Worm (Caenorhabditis elegans) whole organism, mixed stage, embryonic: Measurements from ENCODE around the gene C49A9.10.

Source experiments
- blmp-1 ChIP-seq: fragments of 150-350 bp; optimal IDR thresholded peaks from 2 replicates; lab custom pipeline; 2014; ENCODE audit warnings: missing biosample characterization, missing genetic modification characterization
- ces-1 ChIP-seq: fragments of 150-350 bp; optimal IDR thresholded peaks from 2 replicates; lab custom pipeline; 2014; ENCODE audit warnings: missing biosample characterization, missing genetic modification reagents, missing genetic modification characterization
- drap-1 ChIP-seq: fragments of 200-800 bp; sonication (Bioruptor generic); optimal IDR thresholded peaks from 3 replicates; lab custom pipeline; 2018; ENCODE audit warnings: mild to moderate bottlenecking, missing genetic modification characterization, missing compliant biosample characterization
- elt-1 ChIP-seq: sonication (generic microtip); optimal IDR thresholded peaks from 2 replicates; lab custom pipeline; 2017; ENCODE audit warnings: missing genetic modification characterization, mild to moderate bottlenecking, missing compliant biosample characterization, antibody characterized with exemption, moderate library complexity, borderline replicate concordance; ENCODE audit not compliant: insufficient read depth
- flh-1 ChIP-seq: fragments of 200-800 bp; sonication (Bioruptor generic); optimal IDR thresholded peaks from 2 replicates; lab custom pipeline; 2018; ENCODE audit warnings: mild to moderate bottlenecking, missing genetic modification characterization, moderate library complexity, missing compliant biosample characterization
- lin-32 ChIP-seq: fragments of 200-800 bp; sonication (Bioruptor generic); optimal IDR thresholded peaks from 2 replicates; lab custom pipeline; 2018; ENCODE audit warnings: mild to moderate bottlenecking, missing genetic modification characterization, missing compliant biosample characterization
- lsy-2 ChIP-seq: fragments of 150-350 bp; optimal IDR thresholded peaks from 2 replicates; lab custom pipeline; 2014; ENCODE audit warnings: missing biosample characterization, missing genetic modification characterization
- mep-1 ChIP-seq: fragments of 150-350 bp; optimal IDR thresholded peaks from 2 replicates; lab custom pipeline; 2017; ENCODE audit warnings: missing biosample characterization, missing genetic modification reagents, missing genetic modification characterization, inconsistent platforms
- nhr-237 ChIP-seq: fragments of 150-350 bp; optimal IDR thresholded peaks from 2 replicates; lab custom pipeline; 2014; ENCODE audit warnings: missing biosample characterization, missing genetic modification characterization
- pha-4 ChIP-seq: fragments of 150-350 bp; optimal IDR thresholded peaks from 2 replicates; lab custom pipeline; 2018; ENCODE audit warnings: missing biosample characterization, missing genetic modification reagents, missing genetic modification characterization
- snpc-4 ChIP-seq: fragments of 150-350 bp; optimal IDR thresholded peaks from 2 replicates; lab custom pipeline; 2014; ENCODE audit warnings: missing biosample characterization, missing genetic modification characterization
- zip-8 ChIP-seq: fragments of 150-350 bp; optimal IDR thresholded peaks from 2 replicates; lab custom pipeline; 2014; ENCODE audit warnings: missing biosample characterization, missing genetic modification characterization
- ztf-11 ChIP-seq: fragments of 150-350 bp; optimal IDR thresholded peaks from 2 replicates; lab custom pipeline; 2014; ENCODE audit warnings: missing biosample characterization, missing genetic modification characterization

DNA sequence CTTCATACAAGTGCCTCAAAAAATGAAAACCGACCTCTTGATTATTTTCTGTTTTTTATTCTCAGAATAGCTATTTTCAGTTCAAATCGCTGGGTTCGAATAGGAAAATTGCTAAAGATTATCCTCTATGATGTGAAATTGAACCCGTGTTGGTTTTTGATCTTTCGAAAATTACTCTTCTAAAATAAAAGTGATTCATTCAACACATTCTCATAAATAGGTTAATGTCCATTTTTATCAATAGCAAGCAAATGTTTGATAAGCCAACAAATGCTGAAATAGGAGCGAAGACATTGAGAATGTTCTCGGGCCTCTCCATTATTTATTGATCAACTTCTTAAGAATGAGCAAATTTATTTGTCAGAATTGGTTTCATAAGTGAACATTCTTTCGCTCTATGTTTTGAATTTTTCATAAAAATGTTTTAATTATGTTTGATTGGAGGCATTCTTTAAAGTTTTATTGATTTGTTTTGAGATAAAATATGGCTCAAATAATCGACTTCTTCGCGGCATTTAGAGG, 26.7 kb upstream of the C49A9.10 start, which contains the start of gene F58F9.3:
- no peak for TF ChIP-seq nhr-237 (tag; lab: Kevin White, UChicago)
- no peak for TF ChIP-seq drap-1
- no peak for TF ChIP-seq elt-1
- no peak for TF ChIP-seq pha-4 (tag; lab: Kevin White, UChicago)
- TF ChIP-seq mep-1 (tag; lab: Kevin White, UChicago): no peak
- no peak for TF ChIP-seq ces-1
- no peak for TF ChIP-seq lsy-2 (tag; lab: Kevin White, UChicago)
- no peak for TF ChIP-seq zip-8 (tag; lab: Kevin White, UChicago)
- no peak for TF ChIP-seq blmp-1
- no peak for TF ChIP-seq lin-32 (GFP tag; lab: Kevin White, UChicago)
- no peak for TF ChIP-seq snpc-4 (tag; lab: Kevin White, UChicago)
- TF ChIP-seq flh-1 (GFP tag; lab: Kevin White, UChicago): no peak
- TF ChIP-seq ztf-11 (tag; lab: Kevin White, UChicago): no peak
